Worm (Caenorhabditis elegans) whole organism, L4/young adult: ENCODE measurements around the gene R10E11.5.

Experiments used
- W03F9.2 ChIP-seq: fragments of 150-350 bp; optimal IDR thresholded peaks from 2 replicates; lab custom pipeline; 2014; ENCODE audit warnings: missing biosample characterization, missing genetic modification characterization
- dao-5 ChIP-seq: sonication (generic microtip); optimal IDR thresholded peaks from 2 replicates; lab custom pipeline; 2016; ENCODE audit warnings: missing genotype, missing genetic modification characterization, moderate library complexity, missing compliant biosample characterization
- him-1 ChIP-seq: sonication (generic microtip); optimal IDR thresholded peaks from 2 replicates; lab custom pipeline; 2016; ENCODE audit warnings: missing genotype, missing genetic modification reagents, missing genetic modification characterization, missing compliant biosample characterization

DNA sequence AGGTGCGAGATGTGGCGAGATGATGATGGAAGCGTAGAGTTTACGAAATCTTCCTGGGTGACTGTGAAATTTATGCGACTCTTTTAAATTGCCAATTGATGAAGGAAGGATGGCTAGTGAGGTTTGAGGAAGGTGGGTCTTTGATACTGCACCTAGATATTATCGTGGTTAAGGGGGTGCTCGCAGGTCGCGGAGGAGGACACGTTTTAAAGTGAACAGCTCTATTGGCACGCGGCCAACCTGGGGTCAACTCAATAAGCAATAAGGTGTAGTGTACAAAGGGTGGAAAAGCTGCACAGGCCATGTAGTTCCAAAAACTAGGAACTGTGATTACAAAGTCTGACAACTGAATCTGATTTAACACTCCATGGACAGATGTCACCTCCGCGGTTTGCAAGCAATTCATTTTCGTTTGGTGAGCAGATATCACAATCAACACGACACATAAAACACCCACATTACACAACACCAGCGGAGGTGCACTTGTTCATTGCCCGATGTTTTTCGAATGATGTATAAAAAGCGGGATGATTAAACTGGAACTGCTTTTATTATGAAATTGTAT lies 44.0 kb downstream of the R10E11.5 start:
- TF ChIP-seq him-1 (tag; lab: Kevin White, UChicago) (no peak), W03F9.2 (no peak), dao-5 (tag; lab: Kevin White, UChicago) (no peak)
